Worm (Caenorhabditis elegans): ENCODE results near the gene lurp-3.

lurp-3 gene

ce11 chrV:13455448-13455847 lies at the start of gene lurp-3:
Gene lurp-3, plus strand, starts transcription at chrV:13455748.
- TF ChIP-seq tlf-1 (GFP tag; optimal IDR thresholded peaks at IDR 0.05) = no peak
- no peak for TF ChIP-seq pbrm-1 (GFP tag; IDR thresholded peaks at IDR 0.05)
- TF ChIP-seq lin-54 (GFP tag; optimal IDR thresholded peaks at IDR 0.05) = no peak
- TF ChIP-seq ama-1 (optimal IDR thresholded peaks at IDR 0.05) = no peak
- TF ChIP-seq ama-1 (GFP tag; optimal IDR thresholded peaks at IDR 0.05) = no peak
- TF ChIP-seq C06A6.2 (GFP tag; conservative IDR thresholded peaks at IDR 0.05) = no peak
- TF ChIP-seq mel-28 (tag; optimal IDR thresholded peaks at IDR 0.05; ENCODE audit: borderline replicate concordance) = no peak
- TF ChIP-seq nhr-179 (tag; optimal IDR thresholded peaks at IDR 0.05) = no peak
- no peak for TF ChIP-seq lsy-27 (tag; optimal IDR thresholded peaks at IDR 0.05; ENCODE audit: borderline replicate concordance, insufficient read depth)

DNA sequence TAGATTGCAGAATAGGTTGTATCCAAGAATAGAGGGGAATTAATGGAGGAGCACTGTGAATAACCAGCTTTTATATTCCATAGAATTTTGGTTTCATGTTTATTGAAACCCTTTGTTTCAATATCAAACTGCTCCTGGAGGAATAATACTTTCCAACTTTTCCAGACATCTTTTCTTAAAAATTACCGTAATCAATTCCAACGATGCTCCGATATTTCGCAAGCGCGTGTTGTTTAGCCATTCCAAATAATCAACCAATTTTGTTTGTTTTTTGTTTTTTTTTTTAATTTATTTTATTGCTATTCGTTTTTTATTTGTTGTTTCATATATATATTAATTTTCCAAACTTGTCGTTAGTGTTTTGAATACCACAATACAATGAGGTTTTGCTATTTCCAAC lies 49.5 kb upstream of the lurp-3 start, which contains the start of gene cutl-1:
TSS of gene cutl-1 (minus strand) at position 83 of the 400 bp plus-strand sequence.
- TF ChIP-seq madf-6 (GFP tag; IDR thresholded peaks at IDR 0.05) = peak; percentile 73
- no peak for TF ChIP-seq sea-2 (GFP tag; IDR thresholded peaks at IDR 0.05)
- peak; percentile 60 for TF ChIP-seq madf-8 (GFP tag; conservative IDR thresholded peaks at IDR 0.05)
- TF ChIP-seq lsl-1 (GFP tag; optimal IDR thresholded peaks at IDR 0.05) = peak; percentile 49
- TF ChIP-seq F55B11.4 (tag; optimal IDR thresholded peaks at IDR 0.05; ENCODE audit: borderline replicate concordance, insufficient read depth) = no peak
- TF ChIP-seq attf-3 (GFP tag; conservative IDR thresholded peaks at IDR 0.05) = peak; percentile 89

DNA sequence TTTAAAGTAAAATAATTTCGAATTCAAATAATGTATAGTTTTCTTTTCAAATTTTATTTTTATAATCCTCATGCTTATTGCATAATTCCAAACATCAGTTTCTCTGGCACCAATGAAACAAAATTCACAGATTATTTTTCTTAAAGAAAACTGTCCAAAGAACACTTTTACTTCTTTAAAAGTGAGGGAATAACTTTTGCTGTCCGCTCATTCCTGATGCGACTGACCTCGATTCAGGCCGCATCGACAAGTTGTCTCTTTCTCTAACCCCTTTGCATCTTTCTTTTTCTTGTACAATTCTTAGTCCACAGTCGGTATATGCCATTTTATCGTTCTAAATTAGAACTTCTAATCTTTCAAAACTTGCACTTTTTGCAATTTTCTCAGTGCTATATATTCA lies 49.0 kb upstream of the lurp-3 start, which contains the start of gene F53F1.2:
TSS of gene F53F1.2 (plus strand) at position 306 of the 400 bp plus-strand sequence.
- TF ChIP-seq dpff-1 (tag; optimal IDR thresholded peaks at IDR 0.05) (no peak), K12H6.12 (tag; optimal IDR thresholded peaks at IDR 0.05) (no peak)

ce11 chrV:13407913-13408312 lies 47.6 kb upstream of the lurp-3 start, which contains the start of gene F53F1.3:
Gene F53F1.3, plus strand, starts transcription at chrV:13408242.
- TF ChIP-seq ZK185.1 (tag; optimal IDR thresholded peaks at IDR 0.05; ENCODE audit: poor library complexity, severe bottlenecking) = no peak
- no peak for TF ChIP-seq chd-7 (tag; optimal IDR thresholded peaks at IDR 0.05)
- peak; percentile 21 for TF ChIP-seq atf-7 (tag; optimal IDR thresholded peaks at IDR 0.05)
- TF ChIP-seq F23B12.7 (tag; optimal IDR thresholded peaks at IDR 0.05; ENCODE audit: insufficient read depth) = no peak
- no peak for TF ChIP-seq aptf-2 (GFP tag; conservative IDR thresholded peaks at IDR 0.05)
- TF ChIP-seq B0019.2 (GFP tag; conservative IDR thresholded peaks at IDR 0.05) = no peak
- no peak for TF ChIP-seq F22D6.2 (tag; optimal IDR thresholded peaks at IDR 0.05)
- no peak for TF ChIP-seq mes-4 (tag; optimal IDR thresholded peaks at IDR 0.05)
- TF ChIP-seq ztf-6 (GFP tag; IDR thresholded peaks at IDR 0.05) = no peak
- peak; percentile 57; the same call in 1 of the 2 replicates for TF ChIP-seq cebp-1 (GFP tag; IDR thresholded peaks at IDR 0.05)
- peak; percentile 67 for TF ChIP-seq cebp-1 (tag; optimal IDR thresholded peaks at IDR 0.05)
- 0 out of 2 replicates have a peak, but pooled peaks have one; percentile 20 for TF ChIP-seq madf-3 (GFP tag; IDR thresholded peaks at IDR 0.05)
- TF ChIP-seq attf-3 (GFP tag; conservative IDR thresholded peaks at IDR 0.05) = 0 out of 2 replicates have a peak, but pooled peaks have one; percentile 18
- TF ChIP-seq B0336.3 (GFP tag; IDR thresholded peaks at IDR 0.05) = no peak
- no peak for TF ChIP-seq ceh-40 (GFP tag; IDR thresholded peaks at IDR 0.05)
- 0 out of 2 replicates have a peak, but pooled peaks have one; percentile 27 for TF ChIP-seq dox-1 (GFP tag; IDR thresholded peaks at IDR 0.05)
- no peak for TF ChIP-seq madf-8 (GFP tag; conservative IDR thresholded peaks at IDR 0.05)
- TF ChIP-seq egl-44 (GFP tag; IDR thresholded peaks at IDR 0.05) = no peak
- no peak for TF ChIP-seq mxl-1 (tag; optimal IDR thresholded peaks at IDR 0.05)
- peak; percentile 55 for TF ChIP-seq nhr-80 (tag; optimal IDR thresholded peaks at IDR 0.05)
- TF ChIP-seq nhr-179 (tag; optimal IDR thresholded peaks at IDR 0.05) = no peak
- TF ChIP-seq T26A5.8 (tag; optimal IDR thresholded peaks at IDR 0.05) = no peak
- no peak for TF ChIP-seq K11D2.4 (GFP tag; IDR thresholded peaks at IDR 0.05)
- TF ChIP-seq T07F8.4 (tag; optimal IDR thresholded peaks at IDR 0.05) = no peak
- no peak for TF ChIP-seq nhr-120 (GFP tag; IDR thresholded peaks at IDR 0.05)
- no peak for TF ChIP-seq Y56A3A.18 (GFP tag; IDR thresholded peaks at IDR 0.05)
- TF ChIP-seq ets-4 (GFP tag; optimal IDR thresholded peaks at IDR 0.05) = no peak
- TF ChIP-seq let-607 (tag; optimal IDR thresholded peaks at IDR 0.05) = no peak
- no peak for TF ChIP-seq rpc-1 (optimal IDR thresholded peaks at IDR 0.05)
- TF ChIP-seq rpc-1 (tag; optimal IDR thresholded peaks at IDR 0.05) = no peak
- no peak for TF ChIP-seq hsf-1 (GFP tag; IDR thresholded peaks at IDR 0.05)
